Fruit fly (Drosophila melanogaster) whole organism, wandering third instar larva: Measurements from ENCODE around the gene CG6972.

ENCODE experiments used
- Abd-B ChIP-seq: fragments of >200 bp; optimal IDR thresholded peaks from 2 replicates; lab custom pipeline; 2017; ENCODE audit warnings: missing biosample characterization, missing genetic modification characterization
- CG32264 ChIP-seq: fragments of 200-800 bp; sonication (Bioruptor generic); optimal IDR thresholded peaks from 2 replicates; lab custom pipeline; 2016; ENCODE audit warnings: missing biosample characterization, missing genetic modification characterization
- CG9705 ChIP-seq: fragments of 200-800 bp; sonication (Bioruptor generic); optimal IDR thresholded peaks from 2 replicates; lab custom pipeline; 2018; ENCODE audit warnings: missing biosample characterization, mild to moderate bottlenecking, missing genetic modification characterization
- Dfd ChIP-seq: fragments of >200 bp; optimal IDR thresholded peaks from 2 replicates; lab custom pipeline; 2017; ENCODE audit warnings: missing biosample characterization, missing genetic modification characterization
- Dif ChIP-seq: fragments of 200-275, 200-300 bp; sonication (Bioruptor generic); optimal IDR thresholded peaks from 2 replicates; lab custom pipeline; 2018; ENCODE audit warnings: missing biosample characterization, missing genetic modification characterization; ENCODE audit not compliant: partially characterized antibody
- GATAd ChIP-seq: sonication (Bioruptor generic); optimal IDR thresholded peaks from 2 replicates; lab custom pipeline; 2016; ENCODE audit warnings: missing biosample characterization, missing genetic modification characterization
- Hnf4 ChIP-seq: fragments of 200-800 bp; sonication (Bioruptor generic); optimal IDR thresholded peaks from 2 replicates; lab custom pipeline; 2016; ENCODE audit warnings: missing biosample characterization, mild to moderate bottlenecking, missing genetic modification characterization
- Mio ChIP-seq: sonication (Bioruptor generic); optimal IDR thresholded peaks from 2 replicates; lab custom pipeline; 2016; ENCODE audit warnings: missing biosample characterization, missing genetic modification characterization
- Myc ChIP-seq: fragments of >200 bp; optimal IDR thresholded peaks from 2 replicates; lab custom pipeline; 2017
- N ChIP-seq: fragments of >200 bp; optimal IDR thresholded peaks from 2 replicates; lab custom pipeline; 2018; ENCODE audit warnings: missing biosample characterization, missing external identifiers, missing genetic modification characterization
- OdsH ChIP-seq: fragments of 200-800 bp; sonication (Bioruptor generic); optimal IDR thresholded peaks from 2 replicates; lab custom pipeline; 2016; ENCODE audit warnings: missing biosample characterization, mild to moderate bottlenecking, missing genetic modification characterization
- Rel ChIP-seq, 2 experiments: fragments of 200-800 bp; sonication (Bioruptor generic) in 1 of 2; optimal IDR thresholded peaks; 2 replicates in 1 of 2; 3 replicates in 1 of 2; lab custom pipeline; 2016 to 2019; ENCODE audit warnings: mild to moderate bottlenecking in 2 of 2, missing biosample characterization in 2 of 2, missing genetic modification characterization in 2 of 2, moderate library complexity in 1 of 2
- Sp1 ChIP-seq: fragments of 200-800 bp; sonication (Bioruptor generic); optimal IDR thresholded peaks from 3 replicates; lab custom pipeline; 2019; ENCODE audit warnings: missing biosample characterization, mild to moderate bottlenecking, missing genetic modification characterization, moderate library complexity
- Vsx2 ChIP-seq: fragments of 200-300, 225-300 bp; sonication (Bioruptor generic); optimal IDR thresholded peaks from 2 replicates; lab custom pipeline; 2018; ENCODE audit warnings: missing biosample characterization, missing genetic modification characterization; ENCODE audit not compliant: partially characterized antibody
- br ChIP-seq: fragments of 200-800 bp; sonication (Bioruptor generic); optimal IDR thresholded peaks from 2 replicates; lab custom pipeline; 2016; ENCODE audit warnings: missing biosample characterization, missing genetic modification characterization
- dl ChIP-seq, 2 experiments: fragments of 175-275, 200-275 bp in 1 of 2; fragments of 200-275 bp in 1 of 2; sonication (Bioruptor generic); optimal IDR thresholded peaks; lab custom pipeline; 2018; ENCODE audit warnings: mild to moderate bottlenecking in 2 of 2, missing biosample characterization in 2 of 2, missing genetic modification characterization in 2 of 2, moderate library complexity in 2 of 2; ENCODE audit not compliant: partially characterized antibody in 2 of 2, insufficient read depth in 1 of 2
- dsf ChIP-seq: sonication (Bioruptor generic); optimal IDR thresholded peaks from 2 replicates; lab custom pipeline; 2016; ENCODE audit warnings: missing biosample characterization, missing genetic modification characterization, borderline replicate concordance
- foxo ChIP-seq, 2 experiments: fragments of 200-800 bp; sonication (Bioruptor generic); optimal IDR thresholded peaks; 2 replicates in 1 of 2; 3 replicates in 1 of 2; lab custom pipeline; 2016 to 2017; ENCODE audit warnings: missing biosample characterization in 2 of 2, missing genetic modification characterization in 2 of 2
- fru ChIP-seq: fragments of 200-800 bp; sonication (Bioruptor generic); optimal IDR thresholded peaks from 3 replicates; lab custom pipeline; 2016; ENCODE audit warnings: missing biosample characterization, mild to moderate bottlenecking, missing genetic modification characterization
- h ChIP-seq: fragments of 200-800 bp; sonication (Bioruptor generic); optimal IDR thresholded peaks from 3 replicates; lab custom pipeline; 2016; ENCODE audit warnings: missing biosample characterization, mild to moderate bottlenecking, missing genetic modification characterization
- jim ChIP-seq: fragments of 175-275, 200-325 bp; sonication (Bioruptor generic); optimal IDR thresholded peaks from 2 replicates; lab custom pipeline; 2016; ENCODE audit warnings: missing biosample characterization, mild to moderate bottlenecking, missing genetic modification characterization
- lola ChIP-seq: fragments of >200 bp; optimal IDR thresholded peaks from 2 replicates; lab custom pipeline; 2017; ENCODE audit warnings: missing biosample characterization, missing genetic modification characterization
- psq ChIP-seq: fragments of 200-800 bp; sonication (Bioruptor generic); optimal IDR thresholded peaks from 3 replicates; lab custom pipeline; 2017; ENCODE audit warnings: missing biosample characterization, mild to moderate bottlenecking, missing genetic modification characterization, moderate library complexity
- rgr ChIP-seq: fragments of 200-800 bp; sonication (Bioruptor generic); optimal IDR thresholded peaks from 3 replicates; lab custom pipeline; 2016; ENCODE audit warnings: missing biosample characterization, mild to moderate bottlenecking, missing genetic modification characterization
- sage ChIP-seq: fragments of 200-800 bp; sonication (Bioruptor generic); optimal IDR thresholded peaks from 2 replicates; lab custom pipeline; 2016; ENCODE audit warnings: missing biosample characterization, mild to moderate bottlenecking, missing genetic modification characterization
- sv ChIP-seq: fragments of 200-800 bp; sonication (Bioruptor generic); optimal IDR thresholded peaks from 3 replicates; lab custom pipeline; 2016; ENCODE audit warnings: missing biosample characterization, missing genetic modification characterization
- tai ChIP-seq: sonication (Bioruptor generic); optimal IDR thresholded peaks from 2 replicates; lab custom pipeline; 2016; ENCODE audit warnings: missing biosample characterization, missing genetic modification characterization
- usp ChIP-seq: fragments of >200 bp; optimal IDR thresholded peaks from 2 replicates; lab custom pipeline; 2017; ENCODE audit warnings: missing biosample characterization, missing genetic modification characterization

The CG6972 gene

dm6 chr3R:22667284-22667958, 34.4 kb upstream of the CG6972 start (continued):
- TF ChIP-seq Rel (GFP tag; optimal IDR thresholded peaks at IDR 0.05; lab: Kevin White, UChicago) = no peak
- peak; percentile 35 for TF ChIP-seq Rel (tag; optimal IDR thresholded peaks at IDR 0.05; lab: Kevin White, UChicago)
- TF ChIP-seq Mio (GFP tag; lab: Kevin White, UChicago) = no peak
- peak; percentile 51 for TF ChIP-seq Dfd (GFP tag; lab: Kevin White, UChicago)
- no peak for TF ChIP-seq GATAd (GFP tag; lab: Kevin White, UChicago)
- TF ChIP-seq Myc (lab: Kevin White, UChicago) = no peak
- peak; percentile 84 for TF ChIP-seq br (GFP tag; lab: Kevin White, UChicago)
- TF ChIP-seq fru = peak; percentile 79
- TF ChIP-seq CG9705 (GFP tag; lab: Kevin White, UChicago) = peak; percentile 78
- no peak for TF ChIP-seq sv (GFP tag; lab: Kevin White, UChicago)
- no peak for TF ChIP-seq usp (GFP tag; lab: Kevin White, UChicago)
- peak; percentile 44 for TF ChIP-seq Dif (GFP tag; lab: Kevin White, UChicago)
- no peak for TF ChIP-seq lola (GFP tag; lab: Kevin White, UChicago)
- TF ChIP-seq Sp1 (GFP tag; lab: Kevin White, UChicago) = peak; percentile 92
- peak; percentile 60 for TF ChIP-seq CG32264 (GFP tag; lab: Kevin White, UChicago)

- no peak for TF ChIP-seq OdsH (GFP tag; lab: Kevin White, UChicago)
- no peak for TF ChIP-seq Myc (lab: Kevin White, UChicago)
- no peak for TF ChIP-seq N (GFP tag; lab: Kevin White, UChicago)
- no peak for TF ChIP-seq psq
- no peak for TF ChIP-seq jim (GFP tag; lab: Kevin White, UChicago)
- no peak for TF ChIP-seq sage (GFP tag; lab: Kevin White, UChicago)
- TF ChIP-seq GATAd (GFP tag; lab: Kevin White, UChicago) = no peak
- no peak for TF ChIP-seq br (GFP tag; lab: Kevin White, UChicago)
- no peak for TF ChIP-seq Abd-B (GFP tag; lab: Kevin White, UChicago)
- TF ChIP-seq, all 38 proteins: peak for 0
Measured at dm6 chr3R:22667959-22668316, 33.9 kb upstream of the CG6972 start.

- TF ChIP-seq dsf (GFP tag; lab: Kevin White, UChicago) (no peak), Hnf4 (GFP tag; lab: Kevin White, UChicago) (peak; percentile 2), sage (GFP tag; lab: Kevin White, UChicago) (no peak), h (peak; percentile 21), psq (peak; percentile 9), foxo (GFP tag; optimal IDR thresholded peaks at IDR 0.05; lab: Kevin White, UChicago) (peak in 1 of 2 experiments; percentile 17), rgr (GFP tag; lab: Kevin White, UChicago) (peak; percentile 26)
Measured at dm6 chr3R:22668622-22669021, 33.2 kb upstream of the CG6972 start.

DNA sequence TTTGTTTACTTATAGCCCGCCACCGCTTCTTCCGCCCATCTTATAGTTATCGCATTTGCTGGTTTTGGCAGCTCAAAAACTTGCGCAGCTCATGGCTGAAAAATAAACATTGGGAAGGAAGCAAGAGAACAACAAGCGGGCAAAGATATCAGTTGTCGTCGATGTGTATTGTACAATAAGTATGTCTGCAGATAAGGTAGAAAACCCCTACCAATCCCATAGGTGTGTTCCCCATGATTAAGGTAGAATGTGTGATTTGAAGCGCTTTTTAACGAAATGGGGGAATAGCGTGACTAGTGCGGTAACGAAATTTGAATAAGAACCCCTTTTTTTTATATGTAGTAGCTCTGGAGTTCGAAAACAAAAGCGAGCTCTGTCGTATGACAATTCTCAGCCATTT, 32.7 kb upstream of the CG6972 start:
- TF ChIP-seq Rel (GFP tag; optimal IDR thresholded peaks at IDR 0.05; lab: Kevin White, UChicago) (no peak), Rel (tag; optimal IDR thresholded peaks at IDR 0.05; lab: Kevin White, UChicago) (peak; percentile 70), Hnf4 (GFP tag; lab: Kevin White, UChicago) (no peak)

dm6 chr3R:22669789-22670426, 31.9 kb upstream of the CG6972 start:
- no peak for TF ChIP-seq Rel (GFP tag; optimal IDR thresholded peaks at IDR 0.05; lab: Kevin White, UChicago)
- TF ChIP-seq Rel (tag; optimal IDR thresholded peaks at IDR 0.05; lab: Kevin White, UChicago) = peak; percentile 0
- TF ChIP-seq Sp1 (GFP tag; lab: Kevin White, UChicago) = no peak

dm6 chr3R:22672695-22673346, 29.0 kb upstream of the CG6972 start:
- TF ChIP-seq Mio (GFP tag; lab: Kevin White, UChicago) = no peak
- no peak for TF ChIP-seq Vsx2 (GFP tag; lab: Kevin White, UChicago)
- TF ChIP-seq Hnf4 (GFP tag; lab: Kevin White, UChicago) = no peak
- TF ChIP-seq br (GFP tag; lab: Kevin White, UChicago) = no peak
- no peak for TF ChIP-seq dl (GFP tag; optimal IDR thresholded peaks at IDR 0.05; lab: Kevin White, UChicago; ENCODE audit: insufficient read depth in 1 of 2, partially characterized antibody in 2 of 2)
- no peak for TF ChIP-seq sv (GFP tag; lab: Kevin White, UChicago)
- no peak for TF ChIP-seq h
- no peak for TF ChIP-seq sage (GFP tag; lab: Kevin White, UChicago)
- no peak for TF ChIP-seq Abd-B (GFP tag; lab: Kevin White, UChicago)
- TF ChIP-seq tai (GFP tag; lab: Kevin White, UChicago) = no peak
